Worm (Caenorhabditis elegans): ENCODE measurements around the gene Y116A8C.37.

Y116A8C.37 gene

DNA sequence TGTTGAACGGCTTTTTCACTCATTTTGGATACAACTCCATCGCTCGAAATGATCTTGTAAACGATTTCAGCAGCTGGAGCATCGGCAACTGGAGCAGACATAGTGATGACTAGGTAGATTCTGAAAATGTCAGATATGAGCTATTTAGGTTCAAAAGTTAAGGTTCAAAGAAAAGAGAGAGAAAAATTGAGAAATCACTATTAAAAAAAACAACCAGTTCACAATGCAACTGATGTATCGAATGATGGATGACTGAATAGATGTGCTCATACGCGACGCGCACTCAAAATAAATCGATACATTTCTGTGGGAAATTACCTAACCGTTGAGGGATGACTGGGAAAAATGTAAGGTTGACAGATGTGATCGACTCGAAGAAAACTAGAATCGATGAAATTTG, 31.6 kb upstream of the Y116A8C.37 start, which contains the start of gene skr-13:
skr-13 (minus strand) TSS at position 101 of the 400 bp plus-strand sequence.
- TF ChIP-seq flt-1 (GFP tag; IDR thresholded peaks at IDR 0.05) (no peak), ztf-23 (GFP tag; IDR thresholded peaks at IDR 0.05) (no peak), cog-1 (tag; optimal IDR thresholded peaks at IDR 0.05) (no peak), med-1 (GFP tag; optimal IDR thresholded peaks at IDR 0.05; ENCODE audit: insufficient read depth) (no peak), T22C8.4 (GFP tag; IDR thresholded peaks at IDR 0.05) (no peak), ref-1 (GFP tag; conservative IDR thresholded peaks at IDR 0.05) (no peak), klf-2 (GFP tag; conservative IDR thresholded peaks at IDR 0.05) (no peak), ztf-29 (GFP tag; IDR thresholded peaks at IDR 0.05) (no peak), tab-1 (GFP tag; IDR thresholded peaks at IDR 0.05) (no peak)

ce11 chrIV:17155625-17156024, 24.7 kb upstream of the Y116A8C.37 start:
- peak; percentile 83; the same call in 1 of the 2 replicates for TF ChIP-seq flt-1 (GFP tag; IDR thresholded peaks at IDR 0.05)

DNA sequence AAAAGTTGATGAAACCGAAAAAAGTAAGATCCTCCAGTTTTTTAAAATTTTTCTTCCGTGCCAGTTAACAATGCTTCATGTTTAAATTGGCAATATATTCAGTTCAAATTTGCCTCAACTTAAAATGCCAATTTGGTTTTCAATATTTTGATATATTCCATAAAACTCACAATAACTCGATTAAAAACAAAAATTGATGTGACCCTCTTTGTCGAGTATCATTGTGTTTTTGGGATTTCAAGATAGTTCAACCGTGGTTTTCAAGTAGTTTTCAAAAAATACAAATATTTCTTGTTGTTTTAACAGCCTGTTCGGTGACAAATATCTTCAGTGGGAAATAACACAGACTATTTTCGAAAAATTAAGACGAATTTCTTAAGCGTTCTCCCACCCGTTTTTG, 22.1 kb upstream of the Y116A8C.37 start:
- no peak for TF ChIP-seq tab-1 (GFP tag; IDR thresholded peaks at IDR 0.05)
- no peak for TF ChIP-seq klf-2 (GFP tag; conservative IDR thresholded peaks at IDR 0.05)
- TF ChIP-seq cog-1 (tag; optimal IDR thresholded peaks at IDR 0.05), result no peak
- no peak for TF ChIP-seq T22C8.4 (GFP tag; IDR thresholded peaks at IDR 0.05)
- no peak for TF ChIP-seq ref-1 (GFP tag; conservative IDR thresholded peaks at IDR 0.05)
- no peak for TF ChIP-seq ztf-23 (GFP tag; IDR thresholded peaks at IDR 0.05)
- TF ChIP-seq med-1 (GFP tag; optimal IDR thresholded peaks at IDR 0.05; ENCODE audit: insufficient read depth), result no peak
- no peak for TF ChIP-seq ztf-29 (GFP tag; IDR thresholded peaks at IDR 0.05)
- TF ChIP-seq flt-1 (GFP tag; IDR thresholded peaks at IDR 0.05), result no peak

DNA sequence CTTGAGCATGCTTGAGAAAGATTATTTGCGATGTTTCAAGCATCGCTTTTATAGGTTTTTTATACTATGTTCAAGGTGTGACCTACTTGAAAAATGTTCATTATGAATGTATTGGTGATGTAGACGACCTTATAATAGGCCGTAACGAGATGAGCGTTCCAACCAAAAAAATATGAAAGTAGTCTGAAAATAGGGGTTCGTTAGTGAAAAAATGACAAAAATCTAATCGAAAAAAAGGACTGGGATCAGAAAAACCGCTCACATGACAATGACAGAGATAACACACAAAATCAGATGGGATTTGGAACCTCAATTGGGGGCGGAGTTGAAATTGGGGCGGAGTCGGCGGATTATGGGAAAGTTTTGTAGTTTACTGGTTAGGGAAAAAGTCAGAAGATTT, 19.9 kb upstream of the Y116A8C.37 start, which contains the start of gene Y116A8C.40:
Y116A8C.40 (minus strand) TSS at position 101 of the 400 bp plus-strand sequence.
- TF ChIP-seq ztf-23 (GFP tag; IDR thresholded peaks at IDR 0.05) (no peak), cog-1 (tag; optimal IDR thresholded peaks at IDR 0.05) (no peak), ref-1 (GFP tag; conservative IDR thresholded peaks at IDR 0.05) (no peak)

ce11 chrIV:17150418-17150817, 19.5 kb upstream of the Y116A8C.37 start:
- no peak for TF ChIP-seq klf-2 (GFP tag; conservative IDR thresholded peaks at IDR 0.05)
- no peak for TF ChIP-seq ztf-23 (GFP tag; IDR thresholded peaks at IDR 0.05)
- no peak for TF ChIP-seq ztf-29 (GFP tag; IDR thresholded peaks at IDR 0.05)
- TF ChIP-seq cog-1 (tag; optimal IDR thresholded peaks at IDR 0.05), result no peak
- no peak for TF ChIP-seq med-1 (GFP tag; optimal IDR thresholded peaks at IDR 0.05; ENCODE audit: insufficient read depth)
- no peak for TF ChIP-seq tab-1 (GFP tag; IDR thresholded peaks at IDR 0.05)
- TF ChIP-seq T22C8.4 (GFP tag; IDR thresholded peaks at IDR 0.05), result no peak
- TF ChIP-seq ref-1 (GFP tag; conservative IDR thresholded peaks at IDR 0.05), result no peak

DNA sequence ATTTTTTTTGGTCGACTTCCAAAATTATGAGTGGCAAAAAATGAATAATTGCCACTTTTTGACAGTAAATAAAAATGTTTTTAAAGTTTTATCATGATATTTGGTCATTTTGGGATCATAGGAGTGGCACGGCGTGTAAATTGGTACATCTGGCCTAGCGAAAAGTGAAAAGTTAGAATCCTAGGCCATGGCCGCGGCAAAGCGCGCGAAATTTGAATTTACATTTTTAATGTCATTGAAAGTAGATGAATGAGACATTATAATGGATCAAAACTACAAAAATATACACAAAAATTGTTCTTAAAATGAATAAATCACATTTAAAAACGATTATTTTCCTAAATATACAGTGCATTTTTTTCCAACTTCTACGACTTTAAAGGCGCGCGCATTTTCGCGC, 4.4 kb downstream of the Y116A8C.37 start:
- TF ChIP-seq T22C8.4 (GFP tag; IDR thresholded peaks at IDR 0.05) (no peak), tab-1 (GFP tag; IDR thresholded peaks at IDR 0.05) (no peak), ztf-23 (GFP tag; IDR thresholded peaks at IDR 0.05) (no peak), med-1 (GFP tag; optimal IDR thresholded peaks at IDR 0.05; ENCODE audit: insufficient read depth) (no peak), ztf-29 (GFP tag; IDR thresholded peaks at IDR 0.05) (no peak), klf-2 (GFP tag; conservative IDR thresholded peaks at IDR 0.05) (no peak), cog-1 (tag; optimal IDR thresholded peaks at IDR 0.05) (no peak), flt-1 (GFP tag; IDR thresholded peaks at IDR 0.05) (no peak), ref-1 (GFP tag; conservative IDR thresholded peaks at IDR 0.05) (no peak)

- no peak for TF ChIP-seq med-1 (GFP tag; optimal IDR thresholded peaks at IDR 0.05; ENCODE audit: insufficient read depth)
- TF ChIP-seq klf-2 (GFP tag; conservative IDR thresholded peaks at IDR 0.05), result no peak
- TF ChIP-seq ztf-23 (GFP tag; IDR thresholded peaks at IDR 0.05), result no peak
- no peak for TF ChIP-seq cog-1 (tag; optimal IDR thresholded peaks at IDR 0.05)
- TF ChIP-seq flt-1 (GFP tag; IDR thresholded peaks at IDR 0.05), result no peak
- TF ChIP-seq T22C8.4 (GFP tag; IDR thresholded peaks at IDR 0.05), result no peak
- no peak for TF ChIP-seq tab-1 (GFP tag; IDR thresholded peaks at IDR 0.05)
- no peak for TF ChIP-seq ref-1 (GFP tag; conservative IDR thresholded peaks at IDR 0.05)
- no peak for TF ChIP-seq ztf-29 (GFP tag; IDR thresholded peaks at IDR 0.05)
Observed at ce11 chrIV:17125967-17126366, 5.0 kb downstream of the Y116A8C.37 start.

DNA sequence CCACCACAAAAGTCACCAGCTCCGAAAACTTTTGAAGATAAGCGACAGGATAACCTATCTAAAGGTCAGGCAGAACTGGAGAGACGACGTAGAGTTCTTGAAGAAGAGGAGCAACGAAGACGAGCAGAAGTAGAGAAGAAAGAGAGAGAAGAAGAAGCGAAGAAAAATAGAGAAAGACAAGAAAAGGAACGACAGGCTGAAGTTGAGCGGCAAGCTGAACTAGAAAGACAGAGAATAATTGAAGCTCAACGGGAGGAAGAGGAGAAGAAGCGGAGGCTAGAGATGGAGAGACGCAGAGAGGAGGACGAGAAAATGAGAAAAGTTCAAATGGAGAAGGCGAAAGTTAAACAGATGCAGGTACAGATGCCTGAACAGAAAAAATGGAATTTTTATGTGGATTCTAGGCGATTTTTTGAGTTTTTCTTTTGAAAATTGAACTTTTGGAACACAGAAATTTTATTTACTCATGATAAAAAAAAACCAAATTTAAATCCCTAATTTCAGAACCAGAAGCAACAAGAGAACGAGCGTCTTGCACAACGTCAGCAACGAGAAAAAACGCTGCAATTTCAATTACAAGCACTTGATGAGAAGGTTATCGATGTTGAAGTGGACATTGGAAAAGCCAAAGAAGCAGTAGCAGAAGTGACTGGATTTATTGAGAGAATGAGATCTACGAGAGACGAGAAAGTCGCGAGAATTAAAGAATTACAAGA, 9.7 kb downstream of the Y116A8C.37 start:
- TF ChIP-seq klf-2 (GFP tag; conservative IDR thresholded peaks at IDR 0.05) (no peak), ztf-29 (GFP tag; IDR thresholded peaks at IDR 0.05) (no peak), ztf-23 (GFP tag; IDR thresholded peaks at IDR 0.05) (no peak), T22C8.4 (GFP tag; IDR thresholded peaks at IDR 0.05) (no peak)

DNA sequence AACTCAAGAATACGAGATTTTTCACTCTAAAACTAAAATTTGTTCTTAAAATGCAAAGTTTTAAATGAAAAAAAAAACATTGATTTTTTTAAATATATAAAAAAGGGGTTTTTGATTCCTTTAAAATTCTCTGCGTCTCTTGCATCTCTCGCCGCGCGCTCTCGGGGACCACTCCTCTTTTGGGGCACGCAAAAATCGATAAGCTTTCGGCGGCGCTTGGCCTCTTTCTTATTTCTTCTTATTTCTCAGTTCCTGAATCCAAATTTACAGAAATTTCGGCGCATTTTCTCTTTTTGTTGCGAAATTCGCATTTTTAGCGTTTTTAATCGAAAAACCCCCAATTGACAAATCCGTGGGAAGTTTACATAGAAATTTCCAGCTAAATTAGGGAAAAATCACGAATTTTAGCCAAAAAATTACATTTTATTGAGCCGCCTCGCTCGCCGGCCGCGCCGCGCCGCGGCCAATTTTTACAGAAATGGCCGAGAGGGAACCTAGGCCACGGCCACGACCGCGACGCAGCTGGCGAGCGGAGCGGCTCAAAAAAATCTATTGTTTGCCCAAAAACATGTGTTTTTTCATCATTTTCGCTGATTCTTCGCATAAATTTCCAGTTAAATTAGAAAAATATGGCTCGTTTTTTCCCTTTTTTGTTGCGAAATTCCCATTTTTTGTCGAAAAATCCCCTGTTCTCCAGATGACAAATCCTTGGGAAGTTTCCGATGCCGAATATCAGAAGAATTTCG, 11.8 kb downstream of the Y116A8C.37 start, which contains the start of gene itsn-1:
itsn-1 (plus strand) TSS at position 696 of the 746 bp plus-strand sequence.
- TF ChIP-seq T22C8.4 (GFP tag; IDR thresholded peaks at IDR 0.05) (peak; percentile 47; the same call in 1 of the 2 replicates), med-1 (GFP tag; optimal IDR thresholded peaks at IDR 0.05; ENCODE audit: insufficient read depth) (no peak), ztf-29 (GFP tag; IDR thresholded peaks at IDR 0.05) (no peak), tab-1 (GFP tag; IDR thresholded peaks at IDR 0.05) (no peak)

- TF ChIP-seq ref-1 (GFP tag; conservative IDR thresholded peaks at IDR 0.05), result no peak
- peak; percentile 25; the same call in 1 of the 2 replicates for TF ChIP-seq flt-1 (GFP tag; IDR thresholded peaks at IDR 0.05)
Observed at ce11 chrIV:17118585-17118984, 12.3 kb downstream of the Y116A8C.37 start, which contains the start of gene uaf-2. TSS of gene uaf-2 (minus strand) at chrIV:17118767.
